Fruit fly (Drosophila melanogaster) whole organism, wandering third instar larva: ENCODE results near the gene CG5412.

Experiments used
- Abd-B ChIP-seq: fragments of >200 bp; optimal IDR thresholded peaks from 2 replicates; lab custom pipeline; 2017; ENCODE audit warnings: missing biosample characterization, missing genetic modification characterization
- CG32264 ChIP-seq: fragments of 200-800 bp; sonication (Bioruptor generic); optimal IDR thresholded peaks from 2 replicates; lab custom pipeline; 2016; ENCODE audit warnings: missing biosample characterization, missing genetic modification characterization
- CG9705 ChIP-seq: fragments of 200-800 bp; sonication (Bioruptor generic); optimal IDR thresholded peaks from 2 replicates; lab custom pipeline; 2018; ENCODE audit warnings: missing biosample characterization, mild to moderate bottlenecking, missing genetic modification characterization
- CrebA ChIP-seq: fragments of 200-800 bp; sonication (Bioruptor generic); optimal IDR thresholded peaks from 2 replicates; lab custom pipeline; 2016; ENCODE audit warnings: missing biosample characterization, mild to moderate bottlenecking, missing genetic modification characterization, borderline replicate concordance
- Dfd ChIP-seq: fragments of >200 bp; optimal IDR thresholded peaks from 2 replicates; lab custom pipeline; 2017; ENCODE audit warnings: missing biosample characterization, missing genetic modification characterization
- GATAd ChIP-seq: sonication (Bioruptor generic); optimal IDR thresholded peaks from 2 replicates; lab custom pipeline; 2016; ENCODE audit warnings: missing biosample characterization, missing genetic modification characterization
- HLH106 ChIP-seq: fragments of 200-800 bp; optimal IDR thresholded peaks from 3 replicates; lab custom pipeline; 2019; ENCODE audit warnings: missing biosample characterization, mild to moderate bottlenecking, missing genetic modification characterization, moderate library complexity
- Hnf4 ChIP-seq: fragments of 200-800 bp; sonication (Bioruptor generic); optimal IDR thresholded peaks from 2 replicates; lab custom pipeline; 2016; ENCODE audit warnings: missing biosample characterization, mild to moderate bottlenecking, missing genetic modification characterization
- Hr78 ChIP-seq: fragments of >200 bp; optimal IDR thresholded peaks from 2 replicates; lab custom pipeline; 2017; ENCODE audit warnings: missing biosample characterization, missing genetic modification characterization
- Hr83 ChIP-seq: fragments of 200-300 bp; sonication (Bioruptor generic); optimal IDR thresholded peaks from 2 replicates; lab custom pipeline; 2016; ENCODE audit warnings: missing biosample characterization, mild to moderate bottlenecking, missing genetic modification characterization, moderate library complexity; ENCODE audit not compliant: poor library complexity, severe bottlenecking
- Jra ChIP-seq: sonication (Bioruptor generic); optimal IDR thresholded peaks from 2 replicates; lab custom pipeline; 2016; ENCODE audit warnings: missing biosample characterization, missing genetic modification characterization
- Mio ChIP-seq: sonication (Bioruptor generic); optimal IDR thresholded peaks from 2 replicates; lab custom pipeline; 2016; ENCODE audit warnings: missing biosample characterization, missing genetic modification characterization
- N ChIP-seq: fragments of >200 bp; optimal IDR thresholded peaks from 2 replicates; lab custom pipeline; 2018; ENCODE audit warnings: missing biosample characterization, missing external identifiers, missing genetic modification characterization
- Rel ChIP-seq, 2 experiments: fragments of 200-800 bp; sonication (Bioruptor generic) in 1 of 2; optimal IDR thresholded peaks; 2 replicates in 1 of 2; 3 replicates in 1 of 2; lab custom pipeline; 2016 to 2019; ENCODE audit warnings: mild to moderate bottlenecking in 2 of 2, missing biosample characterization in 2 of 2, missing genetic modification characterization in 2 of 2, moderate library complexity in 1 of 2
- br ChIP-seq: fragments of 200-800 bp; sonication (Bioruptor generic); optimal IDR thresholded peaks from 2 replicates; lab custom pipeline; 2016; ENCODE audit warnings: missing biosample characterization, missing genetic modification characterization
- brk ChIP-seq: fragments of 200-800 bp; sonication (Bioruptor generic); optimal IDR thresholded peaks from 2 replicates; lab custom pipeline; 2016; ENCODE audit warnings: missing biosample characterization, mild to moderate bottlenecking, missing genetic modification characterization
- dmrt93B ChIP-seq: fragments of 200-800 bp; sonication (Bioruptor generic); optimal IDR thresholded peaks from 2 replicates; lab custom pipeline; 2018; ENCODE audit warnings: missing biosample characterization, mild to moderate bottlenecking, missing genetic modification characterization
- ey ChIP-seq: fragments of 200-800 bp; sonication (Bioruptor generic); optimal IDR thresholded peaks from 2 replicates; lab custom pipeline; 2016; ENCODE audit warnings: missing biosample characterization, missing genetic modification characterization
- fru ChIP-seq: fragments of 200-800 bp; sonication (Bioruptor generic); optimal IDR thresholded peaks from 3 replicates; lab custom pipeline; 2016; ENCODE audit warnings: missing biosample characterization, mild to moderate bottlenecking, missing genetic modification characterization
- jim ChIP-seq: fragments of 175-275, 200-325 bp; sonication (Bioruptor generic); optimal IDR thresholded peaks from 2 replicates; lab custom pipeline; 2016; ENCODE audit warnings: missing biosample characterization, mild to moderate bottlenecking, missing genetic modification characterization
- psq ChIP-seq: fragments of 200-800 bp; sonication (Bioruptor generic); optimal IDR thresholded peaks from 3 replicates; lab custom pipeline; 2017; ENCODE audit warnings: missing biosample characterization, mild to moderate bottlenecking, missing genetic modification characterization, moderate library complexity
- rgr ChIP-seq: fragments of 200-800 bp; sonication (Bioruptor generic); optimal IDR thresholded peaks from 3 replicates; lab custom pipeline; 2016; ENCODE audit warnings: missing biosample characterization, mild to moderate bottlenecking, missing genetic modification characterization
- sage ChIP-seq: fragments of 200-800 bp; sonication (Bioruptor generic); optimal IDR thresholded peaks from 2 replicates; lab custom pipeline; 2016; ENCODE audit warnings: missing biosample characterization, mild to moderate bottlenecking, missing genetic modification characterization
- sv ChIP-seq: fragments of 200-800 bp; sonication (Bioruptor generic); optimal IDR thresholded peaks from 3 replicates; lab custom pipeline; 2016; ENCODE audit warnings: missing biosample characterization, missing genetic modification characterization
- tai ChIP-seq: sonication (Bioruptor generic); optimal IDR thresholded peaks from 2 replicates; lab custom pipeline; 2016; ENCODE audit warnings: missing biosample characterization, missing genetic modification characterization
- usp ChIP-seq: fragments of >200 bp; optimal IDR thresholded peaks from 2 replicates; lab custom pipeline; 2017; ENCODE audit warnings: missing biosample characterization, missing genetic modification characterization
- woc ChIP-seq: sonication (Bioruptor generic); optimal IDR thresholded peaks from 2 replicates; lab custom pipeline; 2016; ENCODE audit warnings: missing biosample characterization, mild to moderate bottlenecking, missing genetic modification characterization

CG5412 gene

DNA sequence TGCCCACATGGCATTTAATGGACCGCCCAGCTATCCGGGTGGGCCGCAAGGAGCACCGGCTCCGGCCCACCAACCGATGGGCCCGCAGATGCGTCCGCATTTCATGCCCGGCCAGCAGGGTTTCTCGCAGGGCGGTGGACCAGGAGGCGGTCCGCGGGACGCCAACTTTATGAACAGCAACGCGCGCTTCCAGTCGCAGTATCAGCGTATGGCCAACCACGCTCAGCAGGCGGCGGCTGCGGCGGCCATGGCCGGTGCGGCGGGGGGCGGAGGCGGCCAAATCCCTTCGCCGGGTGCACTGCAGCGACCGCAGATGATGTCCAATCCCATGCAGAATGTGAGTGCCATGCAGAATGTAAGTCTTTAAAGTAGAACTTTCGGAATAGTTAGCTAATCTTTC, 31.3 kb downstream of the CG5412 start:
- TF ChIP-seq brk (GFP tag; lab: Kevin White, UChicago) (no peak), sage (GFP tag; lab: Kevin White, UChicago) (no peak), Dfd (peak; percentile 96), woc (no peak)

DNA sequence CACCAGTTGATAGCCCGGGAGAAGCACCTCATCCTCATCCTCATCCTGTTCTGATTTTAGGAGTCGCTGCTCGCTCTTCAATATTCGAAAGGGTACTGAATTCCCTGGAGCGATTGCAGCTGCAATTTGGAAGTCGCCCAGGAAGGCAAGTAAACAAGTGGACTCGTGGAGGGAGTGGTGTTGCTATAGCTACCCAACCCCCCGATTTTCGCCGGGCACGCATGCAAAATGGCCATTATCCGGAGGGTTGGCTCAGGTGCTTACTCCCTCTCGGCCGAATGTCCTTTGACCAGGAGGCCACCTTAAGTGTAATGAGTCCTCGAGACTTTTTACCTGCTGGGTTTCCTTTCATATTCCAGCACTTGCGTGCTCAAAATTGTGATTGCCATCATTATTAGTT, 39.9 kb downstream of the CG5412 start, which contains the start of gene CG15923:
CG15923 (minus strand) TSS at position 101 of the 400 bp plus-strand sequence.
- no peak for TF ChIP-seq Jra (GFP tag; lab: Kevin White, UChicago)
- no peak for TF ChIP-seq ey (GFP tag; lab: Kevin White, UChicago)
- no peak for TF ChIP-seq CG32264
- no peak for TF ChIP-seq sv (GFP tag; lab: Kevin White, UChicago)
- TF ChIP-seq N (GFP tag; lab: Kevin White, UChicago), result no peak
- TF ChIP-seq sage (GFP tag; lab: Kevin White, UChicago), result no peak
- no peak for TF ChIP-seq jim (GFP tag; lab: Kevin White, UChicago)
- no peak for TF ChIP-seq Rel (GFP tag; optimal IDR thresholded peaks at IDR 0.05; lab: Kevin White, UChicago)
- no peak for TF ChIP-seq Rel (tag; optimal IDR thresholded peaks at IDR 0.05; lab: Kevin White, UChicago)
- no peak for TF ChIP-seq CG9705 (GFP tag; lab: Kevin White, UChicago)
- TF ChIP-seq tai (GFP tag; lab: Kevin White, UChicago), result no peak
- no peak for TF ChIP-seq fru (GFP tag; lab: Kevin White, UChicago)
- no peak for TF ChIP-seq psq
- TF ChIP-seq, all 38 proteins: peak for 0

- no peak for TF ChIP-seq Dfd
- no peak for TF ChIP-seq sv (GFP tag; lab: Kevin White, UChicago)
- no peak for TF ChIP-seq tai (GFP tag; lab: Kevin White, UChicago)
- no peak for TF ChIP-seq Abd-B (GFP tag; lab: Kevin White, UChicago)
- TF ChIP-seq HLH106 (tag; lab: Kevin White, UChicago), result no peak
- no peak for TF ChIP-seq Rel (GFP tag; optimal IDR thresholded peaks at IDR 0.05; lab: Kevin White, UChicago)
- TF ChIP-seq Rel (tag; optimal IDR thresholded peaks at IDR 0.05; lab: Kevin White, UChicago), result no peak
- no peak for TF ChIP-seq CrebA (GFP tag; lab: Kevin White, UChicago)
- no peak for TF ChIP-seq brk (GFP tag; lab: Kevin White, UChicago)
- TF ChIP-seq Mio (GFP tag; lab: Kevin White, UChicago), result no peak
- no peak for TF ChIP-seq rgr
- no peak for TF ChIP-seq GATAd (GFP tag; lab: Kevin White, UChicago)
- TF ChIP-seq fru (GFP tag; lab: Kevin White, UChicago), result no peak
- no peak for TF ChIP-seq sage (GFP tag; lab: Kevin White, UChicago)
- TF ChIP-seq usp, result no peak
- TF ChIP-seq dmrt93B (GFP tag; lab: Kevin White, UChicago), result no peak
- TF ChIP-seq br (GFP tag; lab: Kevin White, UChicago), result no peak
- TF ChIP-seq Hnf4 (GFP tag; lab: Kevin White, UChicago), result no peak
- TF ChIP-seq jim (GFP tag; lab: Kevin White, UChicago), result no peak
These were observed 40.7 kb downstream of the CG5412 start, which contains the start of gene CG5466 for dm6 chr3R:20617583-20617982. Gene CG5466, plus strand, starts transcription at chr3R:20617883.

DNA sequence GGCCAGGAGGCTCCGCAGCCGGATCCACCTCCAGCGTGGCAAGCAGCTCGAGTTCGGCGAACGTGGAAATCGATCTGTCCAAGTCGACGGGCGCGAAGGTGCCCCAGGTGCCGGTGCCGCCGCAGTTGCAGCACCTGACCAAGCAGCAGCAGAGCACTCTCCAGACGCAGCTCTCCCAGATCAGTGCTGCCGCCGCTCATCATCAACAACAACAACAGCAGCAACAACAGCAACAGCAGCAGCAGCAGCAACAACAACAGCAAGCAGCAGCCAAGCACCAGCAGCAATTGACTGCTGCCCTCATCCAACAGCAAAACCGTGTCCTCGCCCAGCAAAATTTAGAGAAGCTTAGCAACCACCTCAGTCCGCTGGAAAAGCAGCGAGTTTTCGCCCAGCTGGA, 42.1 kb downstream of the CG5412 start:
- TF ChIP-seq CG9705 (GFP tag; lab: Kevin White, UChicago) (no peak), Dfd (peak; percentile 62)

dm6 chr3R:20621805-20622286, 45.0 kb downstream of the CG5412 start, which contains the start of gene H:
Gene H, plus strand, starts transcription at chr3R:20621938.
- TF ChIP-seq Hr83 (GFP tag; lab: Kevin White, UChicago), result no peak
- TF ChIP-seq N (GFP tag; lab: Kevin White, UChicago), result peak; percentile 94
- TF ChIP-seq psq, result peak; percentile 77
- TF ChIP-seq Abd-B (GFP tag; lab: Kevin White, UChicago), result peak; percentile 49
- peak; percentile 60 for TF ChIP-seq Hr78
